Fruit fly (Drosophila melanogaster) whole organism, prepupa: Measurements from ENCODE around the gene CG42729.

Experiments used
- CG10631 ChIP-seq: fragments of 200-800 bp; sonication (Bioruptor generic); optimal IDR thresholded peaks from 2 replicates; lab custom pipeline; 2016; ENCODE audit warnings: missing biosample characterization, missing genetic modification characterization
- CG10669 ChIP-seq: fragments of 200-800 bp; sonication (Bioruptor generic); optimal IDR thresholded peaks from 3 replicates; lab custom pipeline; 2018; ENCODE audit warnings: missing biosample characterization, mild to moderate bottlenecking, missing genetic modification characterization, moderate library complexity
- CG11294 ChIP-seq: fragments of 200-800 bp; sonication (Bioruptor generic); IDR thresholded peaks from 2 replicates; pipeline ENCODE4 v1.3.6; 2022; ENCODE audit warnings: missing biosample characterization, missing genetic modification characterization
- CG11762 ChIP-seq: fragments of 200-800 bp; sonication (Bioruptor generic); optimal IDR thresholded peaks from 3 replicates; lab custom pipeline; 2016; ENCODE audit warnings: missing biosample characterization, missing genetic modification characterization; ENCODE audit not compliant: insufficient read depth
- CG11902 ChIP-seq: fragments of 200-800 bp; sonication (Bioruptor generic); optimal IDR thresholded peaks from 3 replicates; lab custom pipeline; 2016; ENCODE audit warnings: missing biosample characterization, missing genetic modification characterization
- CG15336 ChIP-seq: fragments of 200-800 bp; sonication (Bioruptor generic); IDR thresholded peaks from 2 replicates; pipeline ENCODE4 v1.3.6; 2022; ENCODE audit warnings: missing biosample characterization, missing genetic modification characterization
- CG1621 ChIP-seq: fragments of 200-800 bp; sonication (Bioruptor generic); optimal IDR thresholded peaks from 3 replicates; lab custom pipeline; 2018; ENCODE audit warnings: missing biosample characterization, mild to moderate bottlenecking, missing genetic modification characterization
- CG16779 ChIP-seq: fragments of 200-800 bp; sonication (Bioruptor generic); optimal IDR thresholded peaks from 3 replicates; lab custom pipeline; 2017; ENCODE audit warnings: missing biosample characterization, mild to moderate bottlenecking, missing genetic modification characterization
- CG31627 ChIP-seq: fragments of 200-800 bp; sonication (Bioruptor generic); optimal IDR thresholded peaks from 3 replicates; lab custom pipeline; 2016; ENCODE audit warnings: missing biosample characterization, missing genetic modification characterization
- CG34406 ChIP-seq: fragments of 200-800 bp; sonication (Bioruptor generic); optimal IDR thresholded peaks from 3 replicates; lab custom pipeline; 2016; ENCODE audit warnings: missing biosample characterization, missing genetic modification characterization
- CG6163 ChIP-seq: fragments of 200-800 bp; sonication (Bioruptor generic); IDR thresholded peaks from 3 replicates; pipeline ENCODE4 v1.3.6; 2022; ENCODE audit warnings: missing biosample characterization, missing genetic modification characterization
- CG6276 ChIP-seq: fragments of 200-800 bp; sonication (Bioruptor generic); optimal IDR thresholded peaks from 2 replicates; lab custom pipeline; 2017; ENCODE audit warnings: missing biosample characterization, mild to moderate bottlenecking, missing genetic modification characterization
- CG6808 ChIP-seq: fragments of 200-800 bp; sonication (Bioruptor generic); optimal IDR thresholded peaks from 3 replicates; lab custom pipeline; 2017; ENCODE audit warnings: missing biosample characterization, missing genetic modification characterization, mild to moderate bottlenecking, moderate library complexity, missing genetic modification reagents
- CG6854 ChIP-seq: fragments of 200-800 bp; sonication (Bioruptor generic); optimal IDR thresholded peaks from 2 replicates; lab custom pipeline; 2017; ENCODE audit warnings: missing biosample characterization, mild to moderate bottlenecking, missing genetic modification characterization
- CG7368 ChIP-seq: fragments of 200-800 bp; sonication (Bioruptor generic); optimal IDR thresholded peaks from 3 replicates; lab custom pipeline; 2016; ENCODE audit warnings: missing biosample characterization, missing genetic modification characterization
- CG8119 ChIP-seq: fragments of 200-800 bp; sonication (Bioruptor generic); IDR thresholded peaks from 3 replicates; pipeline ENCODE4 v1.3.6; 2022; ENCODE audit warnings: missing biosample characterization, missing genetic modification characterization
- CG8632 ChIP-seq: fragments of 200-800 bp; sonication (Bioruptor generic); optimal IDR thresholded peaks from 3 replicates; lab custom pipeline; 2016; ENCODE audit warnings: missing biosample characterization, missing genetic modification characterization
- CG9139 ChIP-seq: fragments of 200-800 bp; sonication (Bioruptor generic); optimal IDR thresholded peaks from 3 replicates; lab custom pipeline; 2017; ENCODE audit warnings: missing biosample characterization, mild to moderate bottlenecking, missing genetic modification characterization
- Eip75B ChIP-seq: fragments of 200-800 bp; sonication (Bioruptor generic); optimal IDR thresholded peaks from 3 replicates; lab custom pipeline; 2016; ENCODE audit warnings: missing biosample characterization, missing genetic modification characterization
- Eip78C ChIP-seq: fragments of 200-800 bp; sonication (Bioruptor generic); peaks from one replicate; lab custom pipeline; 2016; ENCODE audit warnings: missing biosample characterization, missing genetic modification characterization
- Eip93F ChIP-seq: fragments of 200-800 bp; sonication (Bioruptor generic); optimal IDR thresholded peaks from 2 replicates; lab custom pipeline; 2016; ENCODE audit warnings: missing biosample characterization, mild to moderate bottlenecking, missing genetic modification characterization
- Ets21C ChIP-seq: fragments of 200-800 bp; sonication (Bioruptor generic); optimal IDR thresholded peaks from 3 replicates; lab custom pipeline; 2016; ENCODE audit warnings: missing biosample characterization, missing genetic modification characterization
- Ets96B ChIP-seq: fragments of 200-800 bp; optimal IDR thresholded peaks from 2 replicates; lab custom pipeline; 2019; ENCODE audit warnings: missing biosample characterization, mild to moderate bottlenecking, missing genetic modification characterization, moderate library complexity
- Hr38 ChIP-seq: sonication (Bioruptor generic); optimal IDR thresholded peaks from 2 replicates; lab custom pipeline; 2016; ENCODE audit warnings: missing biosample characterization, missing genetic modification characterization
- Hr39 ChIP-seq: fragments of 200-800 bp; sonication (Bioruptor generic); optimal IDR thresholded peaks from 2 replicates; lab custom pipeline; 2016; ENCODE audit warnings: missing biosample characterization, missing genetic modification characterization
- Hr4 ChIP-seq: fragments of 200-800 bp; sonication (Bioruptor generic); optimal IDR thresholded peaks from 3 replicates; lab custom pipeline; 2016; ENCODE audit warnings: missing biosample characterization, missing genetic modification characterization
- Lpt ChIP-seq: fragments of 200-800 bp; sonication (Bioruptor generic); optimal IDR thresholded peaks from 3 replicates; lab custom pipeline; 2016; ENCODE audit warnings: missing biosample characterization, missing genetic modification characterization
- Met ChIP-seq: fragments of 200-800 bp; sonication (Bioruptor generic); optimal IDR thresholded peaks from 3 replicates; lab custom pipeline; 2016; ENCODE audit warnings: missing biosample characterization, missing genetic modification characterization
- OdsH ChIP-seq: fragments of 200-800 bp; sonication (Bioruptor generic); optimal IDR thresholded peaks from 3 replicates; lab custom pipeline; 2016; ENCODE audit warnings: missing biosample characterization, missing genetic modification characterization
- Smox ChIP-seq: fragments of 200-800 bp; sonication (Bioruptor generic); optimal IDR thresholded peaks from 3 replicates; lab custom pipeline; 2016; ENCODE audit warnings: missing biosample characterization, missing genetic modification characterization
- Sox14 ChIP-seq: fragments of 200-800 bp; sonication (Bioruptor generic); optimal IDR thresholded peaks from 3 replicates; lab custom pipeline; 2016; ENCODE audit warnings: missing biosample characterization, missing genetic modification characterization
- Sox15 ChIP-seq: fragments of 200-800 bp; sonication (Bioruptor generic); optimal IDR thresholded peaks from 3 replicates; lab custom pipeline; 2016; ENCODE audit warnings: missing biosample characterization, missing genetic modification characterization
- achi ChIP-seq: fragments of 200-800 bp; sonication (Bioruptor generic); optimal IDR thresholded peaks from 3 replicates; lab custom pipeline; 2016; ENCODE audit warnings: missing biosample characterization, missing genetic modification characterization
- cyc ChIP-seq: fragments of 200-800 bp; sonication (Bioruptor generic); optimal IDR thresholded peaks from 3 replicates; lab custom pipeline; 2016; ENCODE audit warnings: missing biosample characterization, missing genetic modification characterization
- eg ChIP-seq: fragments of 200-800 bp; sonication (Bioruptor generic); IDR thresholded peaks from 3 replicates; pipeline ENCODE4 v1.3.6; 2022; ENCODE audit warnings: missing biosample characterization, missing genetic modification characterization
- esn ChIP-seq: fragments of 200-800 bp; sonication (Bioruptor generic); optimal IDR thresholded peaks from 2 replicates; lab custom pipeline; 2016; ENCODE audit warnings: missing biosample characterization, mild to moderate bottlenecking, missing genetic modification characterization, moderate library complexity
- fd59A ChIP-seq: fragments of 200-800 bp; sonication (Bioruptor generic); optimal IDR thresholded peaks from 2 replicates; lab custom pipeline; 2017; ENCODE audit warnings: missing biosample characterization, mild to moderate bottlenecking, missing genetic modification characterization, missing genetic modification reagents
- fd85E ChIP-seq: fragments of 200-800 bp; sonication (Bioruptor generic); optimal IDR thresholded peaks from 3 replicates; lab custom pipeline; 2016; ENCODE audit warnings: missing biosample characterization, missing genetic modification characterization
- fkh ChIP-seq: fragments of 200-800 bp; sonication (Bioruptor generic); optimal IDR thresholded peaks from 3 replicates; lab custom pipeline; 2017; ENCODE audit warnings: missing biosample characterization, mild to moderate bottlenecking, missing genetic modification characterization, moderate library complexity
- lz ChIP-seq: fragments of 200-800 bp; sonication (Bioruptor generic); optimal IDR thresholded peaks from 3 replicates; lab custom pipeline; 2016; ENCODE audit warnings: missing biosample characterization, missing genetic modification characterization
- net ChIP-seq: fragments of 200-800 bp; sonication (Bioruptor generic); optimal IDR thresholded peaks from 3 replicates; lab custom pipeline; 2016; ENCODE audit warnings: missing biosample characterization, missing genetic modification characterization
- pdm3 ChIP-seq: fragments of 200-800 bp; sonication (Bioruptor generic); optimal IDR thresholded peaks from 3 replicates; lab custom pipeline; 2016; ENCODE audit warnings: missing biosample characterization, missing genetic modification characterization
- ss ChIP-seq, 2 experiments: fragments of 200-800 bp; sonication (Bioruptor generic); optimal IDR thresholded peaks; 2 replicates in 1 of 2; 3 replicates in 1 of 2; lab custom pipeline; 2017 to 2018; ENCODE audit warnings: mild to moderate bottlenecking in 2 of 2, missing biosample characterization in 2 of 2, missing genetic modification characterization in 2 of 2, moderate library complexity in 1 of 2
- svp ChIP-seq: fragments of 200-800 bp; sonication (Bioruptor generic); peaks from one replicate; lab custom pipeline; 2016; ENCODE audit warnings: missing biosample characterization, missing genetic modification characterization
- topi ChIP-seq: fragments of 200-800 bp; sonication (Bioruptor generic); optimal IDR thresholded peaks from 3 replicates; lab custom pipeline; 2016; ENCODE audit warnings: missing biosample characterization, missing genetic modification characterization
- vri ChIP-seq: fragments of 200-800 bp; sonication (Bioruptor generic); optimal IDR thresholded peaks from 3 replicates; lab custom pipeline; 2016; ENCODE audit warnings: missing biosample characterization, mild to moderate bottlenecking, missing genetic modification characterization

Gene CG42729

DNA sequence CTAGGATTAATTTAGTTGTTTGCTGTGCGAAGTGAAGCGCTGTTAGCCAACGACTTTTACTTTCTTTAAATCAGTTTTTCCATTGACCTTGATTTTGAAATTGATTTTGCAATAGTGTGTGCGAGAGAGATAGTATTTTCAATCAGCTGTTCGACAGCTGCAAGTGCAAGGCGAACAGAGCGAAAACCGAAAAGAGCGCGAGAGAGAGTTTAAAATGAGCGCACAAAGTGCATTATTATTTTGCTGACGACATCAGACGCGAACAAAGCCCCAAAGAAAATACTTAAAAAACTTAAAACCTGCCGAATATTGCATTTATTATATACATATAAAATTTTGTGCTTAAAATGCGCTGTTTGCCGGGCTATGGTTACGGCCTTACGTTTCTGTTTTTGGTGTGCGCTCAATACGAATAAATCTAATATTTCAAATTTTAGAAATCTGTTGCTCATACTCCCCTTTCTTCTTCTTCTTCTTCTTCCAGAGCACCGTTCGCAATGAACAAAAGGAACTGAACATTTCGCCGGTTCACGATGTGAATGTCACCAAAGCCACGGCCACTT is 15.5 kb downstream of the CG42729 start (continued):
- TF ChIP-seq Ets21C (GFP tag; lab: Kevin White, UChicago) (no peak), CG1621 (tag; lab: Kevin White, UChicago) (no peak), CG31627 (no peak), esn (GFP tag; lab: Kevin White, UChicago) (peak; percentile 7), Hr4 (GFP tag; lab: Kevin White, UChicago) (no peak), topi (GFP tag; lab: Kevin White, UChicago) (no peak), CG6808 (GFP tag; lab: Kevin White, UChicago) (no peak), CG34406 (GFP tag; lab: Kevin White, UChicago) (no peak), Met (peak; percentile 11), CG15336 (no peak), eg (GFP tag; lab: Robert Waterston, UW) (no peak), vri (GFP tag; lab: Kevin White, UChicago) (peak; percentile 24)

- no peak for TF ChIP-seq CG1621 (tag; lab: Kevin White, UChicago)
- peak; percentile 7 for TF ChIP-seq esn (GFP tag; lab: Kevin White, UChicago)
- TF ChIP-seq CG11762 (GFP tag; lab: Kevin White, UChicago): no peak
- TF ChIP-seq net: no peak
- no peak for TF ChIP-seq fd59A
- peak; percentile 80 for TF ChIP-seq svp (GFP tag; lab: Kevin White, UChicago)
- no peak for TF ChIP-seq CG11902
- no peak for TF ChIP-seq cyc (GFP tag; lab: Kevin White, UChicago)
- no peak for TF ChIP-seq CG6276
- TF ChIP-seq CG8632 (GFP tag; lab: Kevin White, UChicago): no peak
- no peak for TF ChIP-seq CG6808 (GFP tag; lab: Kevin White, UChicago)
- TF ChIP-seq Sox15 (GFP tag; lab: Kevin White, UChicago): no peak
- TF ChIP-seq Lpt (GFP tag; lab: Kevin White, UChicago): no peak
- no peak for TF ChIP-seq CG7368
- no peak for TF ChIP-seq topi (GFP tag; lab: Kevin White, UChicago)
- TF ChIP-seq eg (GFP tag; lab: Robert Waterston, UW): no peak
- TF ChIP-seq Eip78C (GFP tag; lab: Kevin White, UChicago): peak; percentile 70
- TF ChIP-seq CG6163: no peak
- peak; percentile 37 for TF ChIP-seq vri (GFP tag; lab: Kevin White, UChicago)
- TF ChIP-seq CG8119 (GFP tag; lab: Robert Waterston, UW): 0 out of 3 replicates have a peak, but pooled peaks have one; percentile 16
- TF ChIP-seq achi: no peak
- TF ChIP-seq OdsH (GFP tag; lab: Kevin White, UChicago): no peak
- TF ChIP-seq Hr38 (GFP tag; lab: Kevin White, UChicago): no peak
- TF ChIP-seq lz (GFP tag; lab: Kevin White, UChicago): no peak
- TF ChIP-seq CG16779 (tag; lab: Kevin White, UChicago): no peak
- TF ChIP-seq Eip75B (GFP tag; lab: Kevin White, UChicago): peak; percentile 17
- TF ChIP-seq Hr39 (GFP tag; lab: Kevin White, UChicago): no peak
- no peak for TF ChIP-seq Ets96B
- TF ChIP-seq CG10669 (GFP tag; lab: Kevin White, UChicago): no peak
- TF ChIP-seq Ets21C (GFP tag; lab: Kevin White, UChicago): no peak
- TF ChIP-seq CG34406 (GFP tag; lab: Kevin White, UChicago): no peak
- TF ChIP-seq Sox14 (GFP tag; lab: Kevin White, UChicago): no peak
- no peak for TF ChIP-seq pdm3
- TF ChIP-seq CG15336: no peak
- TF ChIP-seq CG9139: no peak
- TF ChIP-seq Smox: no peak
- TF ChIP-seq Eip93F (GFP tag; lab: Kevin White, UChicago): no peak
- TF ChIP-seq Met: no peak
- no peak for TF ChIP-seq CG11294 (GFP tag; lab: Robert Waterston, UW)
- TF ChIP-seq CG10631 (GFP tag; lab: Kevin White, UChicago): no peak
- TF ChIP-seq fkh (GFP tag; lab: Kevin White, UChicago): no peak
- no peak for TF ChIP-seq fd85E (GFP tag; lab: Kevin White, UChicago)
- no peak for TF ChIP-seq ss (GFP tag; optimal IDR thresholded peaks at IDR 0.05; lab: Kevin White, UChicago)
- no peak for TF ChIP-seq CG6854 (GFP tag; lab: Kevin White, UChicago)
Measured at dm6 chr3L:15510787-15511186, 16.5 kb downstream of the CG42729 start, which contains the start of gene MsrA. MsrA (plus strand) TSS chr3L:15511052.
